Worm (Caenorhabditis elegans): ENCODE measurements around the gene glt-1.

DNA sequence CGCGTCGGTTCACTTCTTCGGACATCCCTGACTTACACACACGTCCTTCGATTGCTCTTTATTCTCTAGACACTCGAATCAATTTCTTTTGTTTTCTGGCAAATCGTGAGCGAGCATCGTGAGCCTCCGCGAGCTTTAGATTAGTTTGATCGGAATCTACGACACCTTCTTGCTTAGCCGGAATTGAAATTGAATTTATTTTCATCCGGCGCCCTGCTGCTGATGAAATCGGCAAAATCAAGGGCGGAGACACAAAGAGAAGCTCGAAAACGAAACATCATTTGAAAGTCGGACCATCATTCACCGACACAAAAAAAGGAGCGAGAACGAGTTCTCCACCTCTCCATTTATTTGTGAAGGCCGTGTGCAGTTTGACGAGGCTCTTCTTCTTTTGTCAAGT is 22.7 kb downstream of the glt-1 start, which contains the start of gene npr-16:
- TF ChIP-seq unc-39 (tag; optimal IDR thresholded peaks at IDR 0.05) (no peak), ZK546.5 (tag; optimal IDR thresholded peaks at IDR 0.05) (no peak), ztf-4 (tag; optimal IDR thresholded peaks at IDR 0.05) (no peak), skn-1 (tag; optimal IDR thresholded peaks at IDR 0.05) (no peak), nhr-23 (tag; optimal IDR thresholded peaks at IDR 0.05) (no peak)

All from whole organism, L2 larva.